Fruit fly (Drosophila melanogaster) whole organism, wandering third instar larva: Measurements from ENCODE around the gene CG45002.

Source experiments
- Abd-B ChIP-seq: fragments of >200 bp; optimal IDR thresholded peaks from 2 replicates; lab custom pipeline; 2017; ENCODE audit warnings: missing biosample characterization, missing genetic modification characterization
- CG9705 ChIP-seq: fragments of 200-800 bp; sonication (Bioruptor generic); optimal IDR thresholded peaks from 2 replicates; lab custom pipeline; 2018; ENCODE audit warnings: missing biosample characterization, mild to moderate bottlenecking, missing genetic modification characterization
- CrebA ChIP-seq: fragments of 200-800 bp; sonication (Bioruptor generic); optimal IDR thresholded peaks from 2 replicates; lab custom pipeline; 2016; ENCODE audit warnings: missing biosample characterization, mild to moderate bottlenecking, missing genetic modification characterization, borderline replicate concordance
- Dfd ChIP-seq: fragments of >200 bp; optimal IDR thresholded peaks from 2 replicates; lab custom pipeline; 2017; ENCODE audit warnings: missing biosample characterization, missing genetic modification characterization
- Dif ChIP-seq: fragments of 200-275, 200-300 bp; sonication (Bioruptor generic); optimal IDR thresholded peaks from 2 replicates; lab custom pipeline; 2018; ENCODE audit warnings: missing biosample characterization, missing genetic modification characterization; ENCODE audit not compliant: partially characterized antibody
- GATAd ChIP-seq: sonication (Bioruptor generic); optimal IDR thresholded peaks from 2 replicates; lab custom pipeline; 2016; ENCODE audit warnings: missing biosample characterization, missing genetic modification characterization
- HLH106 ChIP-seq: fragments of 200-800 bp; optimal IDR thresholded peaks from 3 replicates; lab custom pipeline; 2019; ENCODE audit warnings: missing biosample characterization, mild to moderate bottlenecking, missing genetic modification characterization, moderate library complexity
- Hr78 ChIP-seq: fragments of >200 bp; optimal IDR thresholded peaks from 2 replicates; lab custom pipeline; 2017; ENCODE audit warnings: missing biosample characterization, missing genetic modification characterization
- Jra ChIP-seq: sonication (Bioruptor generic); optimal IDR thresholded peaks from 2 replicates; lab custom pipeline; 2016; ENCODE audit warnings: missing biosample characterization, missing genetic modification characterization
- Mio ChIP-seq: sonication (Bioruptor generic); optimal IDR thresholded peaks from 2 replicates; lab custom pipeline; 2016; ENCODE audit warnings: missing biosample characterization, missing genetic modification characterization
- Myc ChIP-seq: fragments of >200 bp; optimal IDR thresholded peaks from 2 replicates; lab custom pipeline; 2017
- N ChIP-seq: fragments of >200 bp; optimal IDR thresholded peaks from 2 replicates; lab custom pipeline; 2018; ENCODE audit warnings: missing biosample characterization, missing external identifiers, missing genetic modification characterization
- OdsH ChIP-seq: fragments of 200-800 bp; sonication (Bioruptor generic); optimal IDR thresholded peaks from 2 replicates; lab custom pipeline; 2016; ENCODE audit warnings: missing biosample characterization, mild to moderate bottlenecking, missing genetic modification characterization
- Rel ChIP-seq, 2 experiments: fragments of 200-800 bp; sonication (Bioruptor generic) in 1 of 2; optimal IDR thresholded peaks; 2 replicates in 1 of 2; 3 replicates in 1 of 2; lab custom pipeline; 2016 to 2019; ENCODE audit warnings: mild to moderate bottlenecking in 2 of 2, missing biosample characterization in 2 of 2, missing genetic modification characterization in 2 of 2, moderate library complexity in 1 of 2
- Sp1 ChIP-seq: fragments of 200-800 bp; sonication (Bioruptor generic); optimal IDR thresholded peaks from 3 replicates; lab custom pipeline; 2019; ENCODE audit warnings: missing biosample characterization, mild to moderate bottlenecking, missing genetic modification characterization, moderate library complexity
- Vsx2 ChIP-seq: fragments of 200-300, 225-300 bp; sonication (Bioruptor generic); optimal IDR thresholded peaks from 2 replicates; lab custom pipeline; 2018; ENCODE audit warnings: missing biosample characterization, missing genetic modification characterization; ENCODE audit not compliant: partially characterized antibody
- brk ChIP-seq: fragments of 200-800 bp; sonication (Bioruptor generic); optimal IDR thresholded peaks from 2 replicates; lab custom pipeline; 2016; ENCODE audit warnings: missing biosample characterization, mild to moderate bottlenecking, missing genetic modification characterization
- dsf ChIP-seq: sonication (Bioruptor generic); optimal IDR thresholded peaks from 2 replicates; lab custom pipeline; 2016; ENCODE audit warnings: missing biosample characterization, missing genetic modification characterization, borderline replicate concordance
- ey ChIP-seq: fragments of 200-800 bp; sonication (Bioruptor generic); optimal IDR thresholded peaks from 2 replicates; lab custom pipeline; 2016; ENCODE audit warnings: missing biosample characterization, missing genetic modification characterization
- foxo ChIP-seq, 2 experiments: fragments of 200-800 bp; sonication (Bioruptor generic); optimal IDR thresholded peaks; 2 replicates in 1 of 2; 3 replicates in 1 of 2; lab custom pipeline; 2016 to 2017; ENCODE audit warnings: missing biosample characterization in 2 of 2, missing genetic modification characterization in 2 of 2
- fru ChIP-seq: fragments of 200-800 bp; sonication (Bioruptor generic); optimal IDR thresholded peaks from 3 replicates; lab custom pipeline; 2016; ENCODE audit warnings: missing biosample characterization, mild to moderate bottlenecking, missing genetic modification characterization
- h ChIP-seq: fragments of 200-800 bp; sonication (Bioruptor generic); optimal IDR thresholded peaks from 3 replicates; lab custom pipeline; 2016; ENCODE audit warnings: missing biosample characterization, mild to moderate bottlenecking, missing genetic modification characterization
- jim ChIP-seq: fragments of 175-275, 200-325 bp; sonication (Bioruptor generic); optimal IDR thresholded peaks from 2 replicates; lab custom pipeline; 2016; ENCODE audit warnings: missing biosample characterization, mild to moderate bottlenecking, missing genetic modification characterization
- pan ChIP-seq: fragments of >200 bp; optimal IDR thresholded peaks from 2 replicates; lab custom pipeline; 2017
- psq ChIP-seq: fragments of 200-800 bp; sonication (Bioruptor generic); optimal IDR thresholded peaks from 3 replicates; lab custom pipeline; 2017; ENCODE audit warnings: missing biosample characterization, mild to moderate bottlenecking, missing genetic modification characterization, moderate library complexity
- rgr ChIP-seq: fragments of 200-800 bp; sonication (Bioruptor generic); optimal IDR thresholded peaks from 3 replicates; lab custom pipeline; 2016; ENCODE audit warnings: missing biosample characterization, mild to moderate bottlenecking, missing genetic modification characterization
- sage ChIP-seq: fragments of 200-800 bp; sonication (Bioruptor generic); optimal IDR thresholded peaks from 2 replicates; lab custom pipeline; 2016; ENCODE audit warnings: missing biosample characterization, mild to moderate bottlenecking, missing genetic modification characterization
- sv ChIP-seq: fragments of 200-800 bp; sonication (Bioruptor generic); optimal IDR thresholded peaks from 3 replicates; lab custom pipeline; 2016; ENCODE audit warnings: missing biosample characterization, missing genetic modification characterization
- tai ChIP-seq: sonication (Bioruptor generic); optimal IDR thresholded peaks from 2 replicates; lab custom pipeline; 2016; ENCODE audit warnings: missing biosample characterization, missing genetic modification characterization
- usp ChIP-seq: fragments of >200 bp; optimal IDR thresholded peaks from 2 replicates; lab custom pipeline; 2017; ENCODE audit warnings: missing biosample characterization, missing genetic modification characterization
- woc ChIP-seq: sonication (Bioruptor generic); optimal IDR thresholded peaks from 2 replicates; lab custom pipeline; 2016; ENCODE audit warnings: missing biosample characterization, mild to moderate bottlenecking, missing genetic modification characterization

The CG45002 gene

dm6 chrX:16926726-16927125, 139.8 kb downstream of the CG45002 start:
- TF ChIP-seq ey (GFP tag; lab: Kevin White, UChicago): no peak
- no peak for TF ChIP-seq sage (GFP tag; lab: Kevin White, UChicago)
- no peak for TF ChIP-seq Abd-B (GFP tag; lab: Kevin White, UChicago)

- TF ChIP-seq sv (GFP tag; lab: Kevin White, UChicago) (no peak), Jra (GFP tag; lab: Kevin White, UChicago) (no peak), Rel (GFP tag; optimal IDR thresholded peaks at IDR 0.05; lab: Kevin White, UChicago) (no peak), Rel (tag; optimal IDR thresholded peaks at IDR 0.05; lab: Kevin White, UChicago) (peak; percentile 28), foxo (GFP tag; optimal IDR thresholded peaks at IDR 0.05; lab: Kevin White, UChicago) (peak in 1 of 2 experiments; percentile 10), CG9705 (no peak), h (GFP tag; lab: Kevin White, UChicago) (peak; percentile 83), Dfd (GFP tag; lab: Kevin White, UChicago) (no peak), HLH106 (tag; lab: Kevin White, UChicago) (peak; percentile 31), Vsx2 (no peak), brk (no peak), Abd-B (GFP tag; lab: Kevin White, UChicago) (no peak), fru (GFP tag; lab: Kevin White, UChicago) (peak; percentile 6)
- TF ChIP-seq, all 38 proteins: peak for 5
Observed at dm6 chrX:16924069-16924721, 142.3 kb downstream of the CG45002 start.

- TF ChIP-seq brk (no peak), h (GFP tag; lab: Kevin White, UChicago) (peak; percentile 15), jim (GFP tag; lab: Kevin White, UChicago) (no peak), Myc (lab: Kevin White, UChicago) (no peak), GATAd (GFP tag; lab: Kevin White, UChicago) (no peak), Sp1 (no peak), Mio (GFP tag; lab: Kevin White, UChicago) (no peak), usp (GFP tag; lab: Kevin White, UChicago) (no peak), N (no peak), rgr (GFP tag; lab: Kevin White, UChicago) (peak; percentile 23), Hr78 (GFP tag; lab: Kevin White, UChicago) (no peak), dsf (GFP tag; lab: Kevin White, UChicago) (no peak), sage (GFP tag; lab: Kevin White, UChicago) (no peak), Jra (GFP tag; lab: Kevin White, UChicago) (no peak), ey (GFP tag; lab: Kevin White, UChicago) (peak; percentile 1), psq (GFP tag; lab: Kevin White, UChicago) (peak; percentile 6), fru (GFP tag; lab: Kevin White, UChicago) (no peak), Rel (GFP tag; optimal IDR thresholded peaks at IDR 0.05; lab: Kevin White, UChicago) (no peak), Rel (tag; optimal IDR thresholded peaks at IDR 0.05; lab: Kevin White, UChicago) (no peak), CrebA (GFP tag; lab: Kevin White, UChicago) (no peak), OdsH (GFP tag; lab: Kevin White, UChicago) (peak; percentile 6)
Observed at dm6 chrX:16923503-16923902, 143.0 kb downstream of the CG45002 start.

- TF ChIP-seq fru (GFP tag; lab: Kevin White, UChicago) (no peak), Dif (GFP tag; lab: Kevin White, UChicago) (no peak), tai (GFP tag; lab: Kevin White, UChicago) (no peak), woc (GFP tag; lab: Kevin White, UChicago) (no peak), dsf (GFP tag; lab: Kevin White, UChicago) (no peak), jim (GFP tag; lab: Kevin White, UChicago) (no peak), foxo (GFP tag; optimal IDR thresholded peaks at IDR 0.05; lab: Kevin White, UChicago) (no peak), sv (GFP tag; lab: Kevin White, UChicago) (no peak), Hr78 (GFP tag; lab: Kevin White, UChicago) (no peak), sage (GFP tag; lab: Kevin White, UChicago) (no peak), ey (GFP tag; lab: Kevin White, UChicago) (no peak), Myc (lab: Kevin White, UChicago) (no peak), brk (no peak), h (GFP tag; lab: Kevin White, UChicago) (no peak), OdsH (GFP tag; lab: Kevin White, UChicago) (no peak), Vsx2 (no peak), pan (no peak), CG9705 (no peak), rgr (GFP tag; lab: Kevin White, UChicago) (no peak)
Observed at dm6 chrX:16922626-16923025, 143.9 kb downstream of the CG45002 start.
